Worm (Caenorhabditis elegans) whole organism, L3 larva: Measurements from ENCODE around the gene sra-38.

Experiments
- ZK546.5 ChIP-seq: sonication (generic microtip); optimal IDR thresholded peaks from 2 replicates; lab custom pipeline; 2017; ENCODE audit warnings: missing biosample characterization, missing genetic modification characterization
- aly-2 ChIP-seq: fragments of 150-350 bp; optimal IDR thresholded peaks from 2 replicates; lab custom pipeline; 2014; ENCODE audit warnings: missing biosample characterization, missing genetic modification characterization
- ama-1 ChIP-seq: fragments of 150-350 bp; optimal IDR thresholded peaks from 2 replicates; lab custom pipeline; 2018
- ceh-28 ChIP-seq: fragments of 150-350 bp; optimal IDR thresholded peaks from 2 replicates; lab custom pipeline; 2014; ENCODE audit warnings: missing biosample characterization, missing genetic modification reagents, missing genetic modification characterization
- ceh-82 ChIP-seq: fragments of 150-350 bp; optimal IDR thresholded peaks from 2 replicates; lab custom pipeline; 2014; ENCODE audit warnings: missing biosample characterization, missing genetic modification characterization
- ceh-9 ChIP-seq: sonication (generic microtip); optimal IDR thresholded peaks from 2 replicates; lab custom pipeline; 2018; ENCODE audit warnings: missing biosample characterization, missing genetic modification characterization
- daf-12 ChIP-seq: fragments of 150-350 bp; optimal IDR thresholded peaks from 2 replicates; lab custom pipeline; 2014; ENCODE audit warnings: missing biosample characterization, missing genetic modification reagents, missing genetic modification characterization
- egl-27 ChIP-seq: sonication (generic microtip); optimal IDR thresholded peaks from 4 replicates; lab custom pipeline; 2017; ENCODE audit warnings: missing biosample characterization, missing genetic modification reagents, missing genetic modification characterization
- egl-5 ChIP-seq: fragments of 150-350 bp; optimal IDR thresholded peaks from 2 replicates; lab custom pipeline; 2017; ENCODE audit warnings: missing biosample characterization, missing genetic modification reagents, missing genetic modification characterization, inconsistent platforms
- elt-1 ChIP-seq: fragments of 150-350 bp; optimal IDR thresholded peaks from 2 replicates; lab custom pipeline; 2014; ENCODE audit warnings: missing biosample characterization, missing genetic modification characterization
- elt-2 ChIP-seq: sonication (generic microtip); optimal IDR thresholded peaks from 2 replicates; lab custom pipeline; 2016; ENCODE audit warnings: missing genetic modification reagents, mild to moderate bottlenecking, missing genetic modification characterization, missing compliant biosample characterization
- elt-3 ChIP-seq, 3 experiments: fragments of 150-350 bp in 1 of 3; sonication (generic microtip) in 2 of 3; optimal IDR thresholded peaks; 2 replicates in 2 of 3; 4 replicates in 1 of 3; lab custom pipeline; 2014 to 2017; ENCODE audit warnings: missing biosample characterization in 3 of 3, missing genetic modification characterization in 3 of 3
- eor-1 ChIP-seq, 2 experiments: fragments of 150-350 bp; optimal IDR thresholded peaks; 2 replicates each; lab custom pipeline; 2014 to 2018; ENCODE audit warnings: missing biosample characterization in 2 of 2, missing genetic modification characterization in 2 of 2
- fkh-10 ChIP-seq: sonication (generic microtip); optimal IDR thresholded peaks from 2 replicates; lab custom pipeline; 2017; ENCODE audit warnings: missing biosample characterization, missing genetic modification reagents, missing genetic modification characterization
- fkh-2 ChIP-seq: fragments of 150-350 bp; optimal IDR thresholded peaks from 2 replicates; lab custom pipeline; 2014; ENCODE audit warnings: missing biosample characterization, missing genetic modification reagents, missing genetic modification characterization
- hmg-11 ChIP-seq: sonication (generic microtip); optimal IDR thresholded peaks from 2 replicates; lab custom pipeline; 2016; ENCODE audit warnings: missing genetic modification characterization, missing compliant biosample characterization
- lin-15B ChIP-seq: fragments of 150-350 bp; optimal IDR thresholded peaks from 2 replicates; lab custom pipeline; 2014; ENCODE audit warnings: missing biosample characterization, missing genetic modification characterization
- lin-39 ChIP-seq: fragments of 150-350 bp; optimal IDR thresholded peaks from 2 replicates; lab custom pipeline; 2018; ENCODE audit warnings: missing biosample characterization, missing genetic modification reagents, missing genetic modification characterization
- lsy-12 ChIP-seq: sonication (generic microtip); optimal IDR thresholded peaks from 2 replicates; lab custom pipeline; 2016; ENCODE audit warnings: mild to moderate bottlenecking, missing genetic modification characterization, missing compliant biosample characterization
- mdl-1 ChIP-seq: fragments of 150-350 bp; optimal IDR thresholded peaks from 2 replicates; lab custom pipeline; 2014; ENCODE audit warnings: missing biosample characterization, missing genetic modification characterization
- mml-1 ChIP-seq: fragments of 150-350 bp; sonication (generic microtip); optimal IDR thresholded peaks from 3 replicates; lab custom pipeline; 2014; ENCODE audit warnings: missing biosample characterization, missing genetic modification characterization
- nfya-1 ChIP-seq: sonication (generic microtip); optimal IDR thresholded peaks from 2 replicates; lab custom pipeline; 2017; ENCODE audit warnings: missing genetic modification characterization, mild to moderate bottlenecking, missing compliant biosample characterization, antibody characterized with exemption, moderate library complexity; ENCODE audit not compliant: insufficient read depth
- nhr-23 ChIP-seq: fragments of 150-350 bp; optimal IDR thresholded peaks from 2 replicates; lab custom pipeline; 2014; ENCODE audit warnings: missing biosample characterization, missing genetic modification reagents, missing genetic modification characterization
- nhr-237 ChIP-seq: fragments of 150-350 bp; optimal IDR thresholded peaks from 2 replicates; lab custom pipeline; 2014; ENCODE audit warnings: missing biosample characterization, missing genetic modification characterization
- nhr-25 ChIP-seq: sonication (generic microtip); optimal IDR thresholded peaks from 2 replicates; lab custom pipeline; 2017; ENCODE audit warnings: missing biosample characterization, missing genetic modification characterization
- nhr-28 ChIP-seq: fragments of 150-350 bp; optimal IDR thresholded peaks from 2 replicates; lab custom pipeline; 2014; ENCODE audit warnings: missing biosample characterization, missing genetic modification characterization
- nhr-43 ChIP-seq: sonication (generic microtip); optimal IDR thresholded peaks from 2 replicates; lab custom pipeline; 2016; ENCODE audit warnings: mild to moderate bottlenecking, missing genetic modification characterization, missing compliant biosample characterization; ENCODE audit not compliant: poor library complexity, severe bottlenecking
- nhr-67 ChIP-seq: fragments of 150-350 bp; optimal IDR thresholded peaks from 2 replicates; lab custom pipeline; 2014; ENCODE audit warnings: missing biosample characterization, missing genetic modification characterization
- nhr-77 ChIP-seq: fragments of 150-350 bp; optimal IDR thresholded peaks from 2 replicates; lab custom pipeline; 2014; ENCODE audit warnings: missing biosample characterization, missing genetic modification characterization
- pqm-1 ChIP-seq: fragments of 150-350 bp; optimal IDR thresholded peaks from 2 replicates; lab custom pipeline; 2017; ENCODE audit warnings: missing biosample characterization, missing genetic modification characterization, inconsistent platforms
- sea-2 ChIP-seq: fragments of 150-350 bp; sonication (generic microtip); optimal IDR thresholded peaks from 4 replicates; lab custom pipeline; 2014; ENCODE audit warnings: missing biosample characterization, missing genetic modification reagents, missing genetic modification characterization
- snpc-4 ChIP-seq: fragments of 150-350 bp; optimal IDR thresholded peaks from 2 replicates; lab custom pipeline; 2014; ENCODE audit warnings: missing biosample characterization, missing genetic modification characterization
- tbx-2 ChIP-seq: sonication (generic microtip); optimal IDR thresholded peaks from 2 replicates; lab custom pipeline; 2016; ENCODE audit warnings: mild to moderate bottlenecking, missing genetic modification characterization, missing compliant biosample characterization
- unc-39 ChIP-seq: sonication (generic microtip); optimal IDR thresholded peaks from 4 replicates; lab custom pipeline; 2017; ENCODE audit warnings: missing biosample characterization, missing genetic modification characterization
- unc-62 ChIP-seq: fragments of 150-350 bp; sonication (generic microtip); optimal IDR thresholded peaks from 4 replicates; lab custom pipeline; 2014; ENCODE audit warnings: missing biosample characterization, missing genetic modification reagents, missing genetic modification characterization
- zag-1 ChIP-seq: fragments of 150-350 bp; optimal IDR thresholded peaks from 2 replicates; lab custom pipeline; 2014; ENCODE audit warnings: missing biosample characterization, missing genetic modification characterization
- ztf-11 ChIP-seq: fragments of 150-350 bp; optimal IDR thresholded peaks from 2 replicates; lab custom pipeline; 2014; ENCODE audit warnings: missing biosample characterization, missing genetic modification characterization

The sra-38 gene

ce11 chrX:13940287-13940686 lies 40.3 kb upstream of the sra-38 start:
- no peak for TF ChIP-seq aly-2 (tag; lab: Kevin White, UChicago)
- peak in 1 of 3 experiments; percentile 86 for TF ChIP-seq elt-3 (tag; optimal IDR thresholded peaks at IDR 0.05; lab: Kevin White, UChicago)
- TF ChIP-seq mml-1 (tag; lab: Kevin White, UChicago): no peak
- no peak for TF ChIP-seq nhr-43 (tag; lab: Kevin White, UChicago)
- TF ChIP-seq nhr-67 (tag; lab: Kevin White, UChicago): no peak
- TF ChIP-seq daf-12 (tag; lab: Kevin White, UChicago): no peak
- no peak for TF ChIP-seq fkh-2 (tag; lab: Kevin White, UChicago)
- no peak for TF ChIP-seq lsy-12 (tag; lab: Kevin White, UChicago)
- TF ChIP-seq elt-2 (tag; lab: Kevin White, UChicago): no peak

ce11 chrX:13939388-13939787 lies 39.4 kb upstream of the sra-38 start:
- TF ChIP-seq nhr-25 (tag; lab: Kevin White, UChicago): peak; percentile 40
- TF ChIP-seq hmg-11 (tag; lab: Kevin White, UChicago): no peak
- TF ChIP-seq ceh-28 (tag; lab: Kevin White, UChicago): no peak
- TF ChIP-seq nhr-23 (tag; lab: Kevin White, UChicago): peak; percentile 79
- TF ChIP-seq elt-3 (tag; optimal IDR thresholded peaks at IDR 0.05; lab: Kevin White, UChicago): peak in 1 of 3 experiments; percentile 46
- peak; percentile 53 for TF ChIP-seq nhr-43 (tag; lab: Kevin White, UChicago)
- no peak for TF ChIP-seq egl-5 (tag; lab: Kevin White, UChicago)
- TF ChIP-seq ama-1: no peak
- TF ChIP-seq nhr-67 (tag; lab: Kevin White, UChicago): no peak

- TF ChIP-seq fkh-2 (tag; lab: Kevin White, UChicago): no peak
- TF ChIP-seq ztf-11: no peak
- TF ChIP-seq ZK546.5 (tag; lab: Kevin White, UChicago): no peak
- TF ChIP-seq sea-2: no peak
- no peak for TF ChIP-seq ceh-28 (tag; lab: Kevin White, UChicago)
- TF ChIP-seq ama-1: no peak
- no peak for TF ChIP-seq ceh-9 (tag; lab: Kevin White, UChicago)
- no peak for TF ChIP-seq lin-15B (tag; lab: Kevin White, UChicago)
- no peak for TF ChIP-seq snpc-4 (tag; lab: Kevin White, UChicago)
- TF ChIP-seq nhr-77 (tag; lab: Kevin White, UChicago): no peak
- TF ChIP-seq daf-12 (tag; lab: Kevin White, UChicago): no peak
- TF ChIP-seq egl-27 (tag; lab: Kevin White, UChicago): no peak
- TF ChIP-seq nhr-237 (tag; lab: Kevin White, UChicago): no peak
- no peak for TF ChIP-seq unc-39 (tag; lab: Kevin White, UChicago)
- TF ChIP-seq zag-1 (tag; lab: Kevin White, UChicago): no peak
- TF ChIP-seq tbx-2 (tag; lab: Kevin White, UChicago): no peak
- no peak for TF ChIP-seq fkh-10
- no peak for TF ChIP-seq egl-5 (tag; lab: Kevin White, UChicago)
- peak; percentile 83 to 98 (median 92) for TF ChIP-seq elt-3 (tag; optimal IDR thresholded peaks at IDR 0.05; lab: Kevin White, UChicago)
- TF ChIP-seq mml-1 (tag; lab: Kevin White, UChicago): no peak
- no peak for TF ChIP-seq eor-1 (tag; optimal IDR thresholded peaks at IDR 0.05; lab: Kevin White, UChicago)
- TF ChIP-seq nhr-28 (tag; lab: Kevin White, UChicago): no peak
- no peak for TF ChIP-seq unc-62 (GFP tag; lab: Kevin White, UChicago)
- TF ChIP-seq nhr-67 (tag; lab: Kevin White, UChicago): no peak
- no peak for TF ChIP-seq lin-39 (tag; lab: Kevin White, UChicago)
- TF ChIP-seq ceh-82 (tag; lab: Kevin White, UChicago): no peak
- no peak for TF ChIP-seq nhr-43 (tag; lab: Kevin White, UChicago)
- TF ChIP-seq nfya-1 (tag; lab: Kevin White, UChicago): peak; percentile 40
- no peak for TF ChIP-seq hmg-11 (tag; lab: Kevin White, UChicago)
- TF ChIP-seq pqm-1: no peak
- peak; percentile 39 for TF ChIP-seq nhr-23 (tag; lab: Kevin White, UChicago)
- TF ChIP-seq mdl-1 (tag; lab: Kevin White, UChicago): no peak
- peak; percentile 25 for TF ChIP-seq nhr-25 (tag; lab: Kevin White, UChicago)
- TF ChIP-seq elt-1 (tag; lab: Kevin White, UChicago): no peak
- TF ChIP-seq, all 47 proteins: peak for 4
These were observed 38.0 kb upstream of the sra-38 start for ce11 chrX:13937910-13938309.
